Fruit fly (Drosophila melanogaster): ENCODE data around the gene CG14218.

DNA sequence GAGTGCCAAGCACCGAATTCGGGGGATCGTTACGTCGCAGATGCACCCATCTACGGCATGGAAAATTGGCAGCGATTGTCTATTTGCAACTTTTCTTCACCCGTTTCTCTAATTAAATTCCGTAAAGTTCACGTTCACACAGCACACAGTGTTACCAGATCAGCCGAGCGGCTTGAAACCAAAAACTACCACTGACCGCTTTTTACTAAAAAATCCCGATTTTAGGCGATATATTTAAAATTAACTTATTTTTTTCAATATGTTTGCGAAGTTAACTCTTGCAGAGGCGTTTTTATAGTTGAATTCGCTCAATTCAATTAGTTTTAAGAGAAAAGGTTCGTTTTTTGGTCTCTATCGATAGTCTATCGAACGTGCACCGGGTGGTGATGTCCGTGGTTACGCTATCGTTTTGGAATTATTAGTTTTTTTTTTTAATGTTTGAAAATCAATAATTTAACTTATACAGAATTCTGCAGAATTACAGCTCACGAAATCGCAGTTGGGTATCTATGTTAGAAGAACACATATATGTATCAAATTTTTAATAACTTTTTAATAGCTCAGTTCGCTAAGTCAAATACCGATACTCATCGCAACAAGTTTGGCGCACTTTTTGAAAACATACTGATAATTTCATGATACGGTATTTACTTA lies 2.0 kb downstream of the CG14218 start, which contains the start of gene Tao:
- TF ChIP-seq CG6854 (GFP tag; optimal IDR thresholded peaks at IDR 0.05) (no peak), Smox (GFP tag; optimal IDR thresholded peaks at IDR 0.05) (no peak), CG11902 (GFP tag; optimal IDR thresholded peaks at IDR 0.05) (no peak), Blimp-1 (GFP tag; optimal IDR thresholded peaks at IDR 0.05) (no peak), OdsH (GFP tag; optimal IDR thresholded peaks at IDR 0.05) (no peak), CG6163 (GFP tag; IDR thresholded peaks at IDR 0.05) (no peak), fd85E (GFP tag; optimal IDR thresholded peaks at IDR 0.05) (no peak), lz (GFP tag; optimal IDR thresholded peaks at IDR 0.05) (no peak), CG32006 (GFP tag; optimal IDR thresholded peaks at IDR 0.05) (no peak), CG7368 (GFP tag; optimal IDR thresholded peaks at IDR 0.05) (no peak), Gug (GFP tag; IDR thresholded peaks at IDR 0.05) (no peak), CG8632 (GFP tag; optimal IDR thresholded peaks at IDR 0.05) (no peak), Met (GFP tag; optimal IDR thresholded peaks at IDR 0.05) (no peak)
